Worm (Caenorhabditis elegans) whole organism, late embryonic: Measurements from ENCODE around the gene rde-12.

ENCODE experiments used
- C08G9.2 ChIP-seq: sonication (generic microtip); optimal IDR thresholded peaks from 2 replicates; lab custom pipeline; 2016; ENCODE audit warnings: mild to moderate bottlenecking, missing genetic modification characterization, moderate library complexity, missing compliant biosample characterization
- C38D4.7 ChIP-seq: fragments of 200-800 bp; sonication (Bioruptor generic); optimal IDR thresholded peaks from 2 replicates; lab custom pipeline; 2018; ENCODE audit warnings: mild to moderate bottlenecking, missing genetic modification characterization, moderate library complexity, missing compliant biosample characterization
- K02D7.2 ChIP-seq: sonication (generic microtip); optimal IDR thresholded peaks from 2 replicates; lab custom pipeline; 2017; ENCODE audit warnings: mild to moderate bottlenecking, missing genetic modification characterization, missing compliant biosample characterization
- T23F11.4 ChIP-seq: fragments of 200-800 bp; sonication (Bioruptor generic); optimal IDR thresholded peaks from 2 replicates; lab custom pipeline; 2018; ENCODE audit warnings: mild to moderate bottlenecking, missing genetic modification characterization, missing compliant biosample characterization
- ahr-1 ChIP-seq: sonication (generic microtip); optimal IDR thresholded peaks from 2 replicates; lab custom pipeline; 2016; ENCODE audit warnings: missing genetic modification characterization, missing compliant biosample characterization
- ceh-14 ChIP-seq: sonication (generic microtip); optimal IDR thresholded peaks from 2 replicates; lab custom pipeline; 2016; ENCODE audit warnings: missing genotype, missing genetic modification characterization, missing compliant biosample characterization
- ceh-19 ChIP-seq: fragments of 200-800 bp; sonication (Bioruptor generic); optimal IDR thresholded peaks from 2 replicates; lab custom pipeline; 2018; ENCODE audit warnings: mild to moderate bottlenecking, missing genetic modification characterization, missing compliant biosample characterization
- ceh-45 ChIP-seq: fragments of 200-800 bp; sonication (Bioruptor generic); IDR thresholded peaks from 2 replicates; pipeline ENCODE4 v1.3.6; 2022; ENCODE audit warnings: missing genetic modification reagents, missing genetic modification characterization, missing compliant biosample characterization
- ceh-48 ChIP-seq: sonication (generic microtip); optimal IDR thresholded peaks from 2 replicates; lab custom pipeline; 2016; ENCODE audit warnings: missing genetic modification characterization, inconsistent platforms, missing compliant biosample characterization
- ceh-6 ChIP-seq: fragments of 200-800 bp; sonication (Bioruptor generic); optimal IDR thresholded peaks from 2 replicates; lab custom pipeline; 2018; ENCODE audit warnings: mild to moderate bottlenecking, missing genetic modification characterization, missing compliant biosample characterization
- ceh-9 ChIP-seq: sonication (generic microtip); optimal IDR thresholded peaks from 2 replicates; lab custom pipeline; 2016; ENCODE audit warnings: mild to moderate bottlenecking, missing genetic modification characterization, inconsistent platforms, missing compliant biosample characterization
- dmd-4 ChIP-seq: sonication (generic microtip); optimal IDR thresholded peaks from 2 replicates; lab custom pipeline; 2016; ENCODE audit warnings: borderline replicate concordance, missing genetic modification characterization, missing compliant biosample characterization
- elt-2 ChIP-seq: sonication (generic microtip); optimal IDR thresholded peaks from 2 replicates; lab custom pipeline; 2016; ENCODE audit warnings: missing genetic modification reagents, missing genetic modification characterization, missing compliant biosample characterization
- elt-4 ChIP-seq: sonication (generic microtip); optimal IDR thresholded peaks from 2 replicates; lab custom pipeline; 2016; ENCODE audit warnings: missing genetic modification characterization, missing compliant biosample characterization
- ets-4 ChIP-seq: sonication (generic microtip); optimal IDR thresholded peaks from 2 replicates; lab custom pipeline; 2016; ENCODE audit warnings: missing genetic modification characterization, missing compliant biosample characterization
- fax-1 ChIP-seq: sonication (generic microtip); optimal IDR thresholded peaks from 2 replicates; lab custom pipeline; 2016; ENCODE audit warnings: missing genotype, missing genetic modification characterization, missing compliant biosample characterization
- hlh-13 ChIP-seq: fragments of 200-800 bp; sonication (Bioruptor generic); optimal IDR thresholded peaks from 2 replicates; lab custom pipeline; 2018; ENCODE audit warnings: mild to moderate bottlenecking, missing genetic modification characterization, missing compliant biosample characterization
- hlh-30 ChIP-seq: sonication (generic microtip); optimal IDR thresholded peaks from 2 replicates; lab custom pipeline; 2017; ENCODE audit warnings: antibody characterized with exemption, missing genetic modification characterization, missing compliant biosample characterization; ENCODE audit not compliant: insufficient read depth
- hlh-6 ChIP-seq: sonication (generic microtip); optimal IDR thresholded peaks from 2 replicates; lab custom pipeline; 2016; ENCODE audit warnings: missing genotype, missing genetic modification characterization, missing compliant biosample characterization
- hlh-8 ChIP-seq: sonication (generic microtip); optimal IDR thresholded peaks from 2 replicates; lab custom pipeline; 2016; ENCODE audit warnings: missing genotype, missing genetic modification characterization, missing compliant biosample characterization
- lim-6 ChIP-seq: sonication (generic microtip); optimal IDR thresholded peaks from 2 replicates; lab custom pipeline; 2016; ENCODE audit warnings: missing genetic modification characterization, missing compliant biosample characterization
- lin-11 ChIP-seq: fragments of 200-800 bp; sonication (Bioruptor generic); optimal IDR thresholded peaks from 2 replicates; lab custom pipeline; 2018; ENCODE audit warnings: mild to moderate bottlenecking, missing genetic modification characterization, missing compliant biosample characterization
- madf-2 ChIP-seq: sonication (generic microtip); optimal IDR thresholded peaks from 2 replicates; lab custom pipeline; 2017; ENCODE audit warnings: missing genetic modification characterization, missing compliant biosample characterization
- nfya-1 ChIP-seq: sonication (generic microtip); optimal IDR thresholded peaks from 2 replicates; lab custom pipeline; 2017; ENCODE audit warnings: missing genetic modification characterization, mild to moderate bottlenecking, missing compliant biosample characterization, antibody characterized with exemption, moderate library complexity
- nhr-11 ChIP-seq: fragments of 150-350 bp; optimal IDR thresholded peaks from 2 replicates; lab custom pipeline; 2014; ENCODE audit warnings: missing biosample characterization, missing genetic modification characterization
- nhr-232 ChIP-seq: sonication (generic microtip); optimal IDR thresholded peaks from 2 replicates; lab custom pipeline; 2016; ENCODE audit warnings: missing genetic modification characterization, missing compliant biosample characterization
- odd-2 ChIP-seq: sonication (generic microtip); optimal IDR thresholded peaks from 2 replicates; lab custom pipeline; 2017; ENCODE audit warnings: antibody characterized with exemption, mild to moderate bottlenecking, missing genetic modification characterization, missing compliant biosample characterization
- pax-1 ChIP-seq: fragments of 150-350 bp; optimal IDR thresholded peaks from 2 replicates; lab custom pipeline; 2014; ENCODE audit warnings: missing biosample characterization, missing genetic modification characterization
- pqm-1 ChIP-seq: sonication (generic microtip); optimal IDR thresholded peaks from 2 replicates; lab custom pipeline; 2016; ENCODE audit warnings: missing genetic modification characterization, missing compliant biosample characterization
- pros-1 ChIP-seq: fragments of 150-350 bp; optimal IDR thresholded peaks from 2 replicates; lab custom pipeline; 2014; ENCODE audit warnings: missing biosample characterization, missing genetic modification reagents, missing genetic modification characterization
- rnt-1 ChIP-seq: sonication (generic microtip); optimal IDR thresholded peaks from 2 replicates; lab custom pipeline; 2016; ENCODE audit warnings: missing genetic modification characterization, missing compliant biosample characterization
- sox-2 ChIP-seq: fragments of 200-800 bp; sonication (Bioruptor generic); IDR thresholded peaks from 2 replicates; pipeline ENCODE4 v1.3.6; 2022; ENCODE audit warnings: missing genetic modification reagents, missing genetic modification characterization, missing compliant biosample characterization
- sox-4 ChIP-seq: sonication (generic microtip); optimal IDR thresholded peaks from 2 replicates; lab custom pipeline; 2017; ENCODE audit warnings: mild to moderate bottlenecking, missing genetic modification characterization, inconsistent platforms, missing compliant biosample characterization
- syd-9 ChIP-seq: sonication (generic microtip); optimal IDR thresholded peaks from 2 replicates; lab custom pipeline; 2016; ENCODE audit warnings: mild to moderate bottlenecking, missing genetic modification characterization, moderate library complexity, missing compliant biosample characterization
- tbx-2 ChIP-seq: sonication (generic microtip); optimal IDR thresholded peaks from 2 replicates; lab custom pipeline; 2016; ENCODE audit warnings: missing genetic modification characterization, missing compliant biosample characterization
- tbx-7 ChIP-seq: sonication (generic microtip); optimal IDR thresholded peaks from 2 replicates; lab custom pipeline; 2016; ENCODE audit warnings: missing genotype, missing genetic modification characterization, missing compliant biosample characterization
- unc-3 ChIP-seq, 2 experiments: fragments of 200-800 bp in 1 of 2; sonication (Bioruptor generic) in 1 of 2; sonication (generic microtip) in 1 of 2; conservative IDR thresholded peaks in 1 of 2; optimal IDR thresholded peaks in 1 of 2; 2 replicates each; pipeline versions ENCODE4 v1.3.6 to Lab custom; 2016 to 2022; ENCODE audit warnings: missing compliant biosample characterization in 2 of 2, missing genetic modification characterization in 2 of 2, missing genetic modification reagents in 1 of 2
- unc-42 ChIP-seq: sonication (generic microtip); optimal IDR thresholded peaks from 2 replicates; lab custom pipeline; 2016; ENCODE audit warnings: missing genotype, missing genetic modification characterization, missing compliant biosample characterization
- unc-55 ChIP-seq: sonication (generic microtip); optimal IDR thresholded peaks from 2 replicates; lab custom pipeline; 2017; ENCODE audit warnings: missing biosample characterization, missing genetic modification reagents, missing genetic modification characterization
- unc-86 ChIP-seq: sonication (generic microtip); optimal IDR thresholded peaks from 2 replicates; lab custom pipeline; 2016; ENCODE audit warnings: missing genetic modification characterization, missing compliant biosample characterization

The rde-12 gene

DNA sequence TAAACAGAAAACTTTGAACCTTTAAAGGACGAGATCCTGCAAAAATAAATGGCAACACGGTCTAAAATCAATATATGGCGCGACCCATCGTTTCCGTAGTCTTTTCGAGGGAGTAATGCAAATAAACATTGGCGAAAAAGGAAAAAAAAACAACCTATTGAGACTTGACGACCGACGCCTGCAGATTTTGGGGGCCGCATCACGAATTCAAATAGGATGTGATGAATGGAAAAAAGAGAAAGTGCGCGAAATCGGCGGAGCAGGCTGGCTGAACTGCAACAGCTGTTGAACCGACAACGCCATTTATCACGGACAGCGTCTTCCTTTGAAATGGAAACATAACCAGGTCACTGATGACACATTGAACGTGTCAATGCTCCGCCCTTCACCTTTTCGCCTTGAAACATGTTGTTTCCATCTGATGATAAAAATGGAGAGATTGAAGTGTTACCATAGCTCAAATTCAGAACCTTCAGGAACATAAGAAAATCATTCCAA lies 7.3 kb upstream of the rde-12 start:
- no peak for TF ChIP-seq ceh-9
- TF ChIP-seq unc-55 = peak; percentile 13

- TF ChIP-seq ceh-45 (GFP tag; lab: Robert Waterston, UW) (no peak), pqm-1 (tag; lab: Kevin White, UChicago) (no peak), hlh-30 (tag; lab: Kevin White, UChicago) (peak; percentile 87), hlh-8 (tag; lab: Kevin White, UChicago) (no peak)
Measured at ce11 chrV:13658577-13658976, 6.6 kb upstream of the rde-12 start.

- no peak for TF ChIP-seq C08G9.2 (tag; lab: Kevin White, UChicago)
- peak; percentile 54 for TF ChIP-seq elt-2 (tag; lab: Kevin White, UChicago)
- TF ChIP-seq, all 69 proteins: peak for 1
Measured at ce11 chrV:13659219-13659618, 6.0 kb upstream of the rde-12 start.

DNA sequence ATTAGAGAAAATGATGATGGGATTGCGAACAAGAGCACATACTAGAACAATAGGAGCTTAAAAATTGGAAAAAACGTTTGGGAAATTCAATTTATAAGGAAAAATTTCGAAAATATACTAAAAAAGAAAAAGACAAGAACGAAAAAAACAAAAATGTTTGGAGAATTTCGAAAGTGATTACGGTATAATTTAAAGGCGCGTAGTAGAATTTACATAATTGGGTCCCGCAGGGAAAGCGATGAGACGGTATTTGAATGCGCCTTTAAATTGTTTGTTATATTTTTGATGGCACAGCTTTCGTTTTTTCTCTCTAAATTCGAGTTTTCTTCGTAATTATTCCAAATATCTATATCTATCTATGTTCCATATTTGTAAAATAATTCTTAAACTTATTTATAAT lies 5.1 kb upstream of the rde-12 start:
- no peak for TF ChIP-seq T23F11.4 (GFP tag; lab: Kevin White, UChicago)
- no peak for TF ChIP-seq ets-4
- no peak for TF ChIP-seq C38D4.7 (GFP tag; lab: Kevin White, UChicago)
- no peak for TF ChIP-seq ceh-48 (tag; lab: Kevin White, UChicago)
- no peak for TF ChIP-seq C08G9.2 (tag; lab: Kevin White, UChicago)
- no peak for TF ChIP-seq nfya-1
- no peak for TF ChIP-seq unc-3 (GFP tag; conservative IDR thresholded peaks at IDR 0.05; lab: Robert Waterston, UW)
- TF ChIP-seq unc-3 (tag; optimal IDR thresholded peaks at IDR 0.05; lab: Kevin White, UChicago) = no peak
- TF ChIP-seq ahr-1 (tag; lab: Kevin White, UChicago) = no peak
- TF ChIP-seq nhr-232 (tag; lab: Kevin White, UChicago) = no peak
- TF ChIP-seq hlh-8 (tag; lab: Kevin White, UChicago) = no peak
- TF ChIP-seq elt-4 (tag; lab: Kevin White, UChicago) = no peak
- TF ChIP-seq odd-2 = no peak
- TF ChIP-seq pax-1 (tag; lab: Kevin White, UChicago) = no peak
- TF ChIP-seq unc-86 (tag; lab: Kevin White, UChicago) = no peak
- no peak for TF ChIP-seq fax-1
- TF ChIP-seq sox-4 (tag; lab: Kevin White, UChicago) = no peak
- TF ChIP-seq ceh-6 (GFP tag; lab: Kevin White, UChicago) = no peak
- no peak for TF ChIP-seq hlh-6 (tag; lab: Kevin White, UChicago)

ce11 chrV:13660660-13661325 lies 4.4 kb upstream of the rde-12 start, which contains the start of gene letm-1:
Gene letm-1, plus strand, starts transcription at chrV:13661257.
- TF ChIP-seq tbx-7 (tag; lab: Kevin White, UChicago) = no peak
- no peak for TF ChIP-seq pros-1 (tag; lab: Kevin White, UChicago)
- TF ChIP-seq nfya-1 = no peak
- peak; percentile 11 for TF ChIP-seq tbx-2 (tag; lab: Kevin White, UChicago)
- TF ChIP-seq sox-4 (tag; lab: Kevin White, UChicago) = no peak
- TF ChIP-seq nhr-11 (tag; lab: Kevin White, UChicago) = no peak
- TF ChIP-seq ahr-1 (tag; lab: Kevin White, UChicago) = no peak

ce11 chrV:13664340-13664916 lies 761 bp upstream of the rde-12 start:
- TF ChIP-seq elt-4 (tag; lab: Kevin White, UChicago) (no peak), ceh-48 (tag; lab: Kevin White, UChicago) (no peak), madf-2 (tag; lab: Kevin White, UChicago) (no peak), unc-42 (tag; lab: Kevin White, UChicago) (no peak), rnt-1 (tag; lab: Kevin White, UChicago) (no peak), sox-2 (no peak), K02D7.2 (tag; lab: Kevin White, UChicago) (no peak), ceh-19 (GFP tag; lab: Kevin White, UChicago) (no peak), ceh-14 (tag; lab: Kevin White, UChicago) (no peak), lim-6 (no peak), syd-9 (tag; lab: Kevin White, UChicago) (no peak), lin-11 (no peak), tbx-7 (tag; lab: Kevin White, UChicago) (no peak), C38D4.7 (GFP tag; lab: Kevin White, UChicago) (no peak), dmd-4 (tag; lab: Kevin White, UChicago) (no peak), unc-3 (GFP tag; conservative IDR thresholded peaks at IDR 0.05; lab: Robert Waterston, UW) (no peak), unc-3 (tag; optimal IDR thresholded peaks at IDR 0.05; lab: Kevin White, UChicago) (no peak), hlh-13 (GFP tag; lab: Kevin White, UChicago) (no peak)
